Worm (Caenorhabditis elegans) whole organism, young adult: ENCODE results near the gene C54C6.11.

Source experiments
- B0019.2 ChIP-seq: fragments of 200-800 bp; sonication (Bioruptor generic); conservative IDR thresholded peaks from 2 replicates; pipeline ENCODE4 v1.3.6; 2022; ENCODE audit warnings: missing genetic modification reagents, missing genetic modification characterization, missing compliant biosample characterization
- B0035.1 ChIP-seq: sonication (generic microtip); optimal IDR thresholded peaks from 2 replicates; lab custom pipeline; 2016; ENCODE audit warnings: missing genetic modification characterization, mild to moderate bottlenecking, missing compliant biosample characterization, missing genotype, missing genetic modification reagents
- C06A6.2 ChIP-seq: fragments of 200-800 bp; sonication (Bioruptor generic); conservative IDR thresholded peaks from 2 replicates; pipeline ENCODE4 v1.3.6; 2022; ENCODE audit warnings: missing genetic modification characterization, missing compliant biosample characterization
- C17E4.6 ChIP-seq: fragments of 200-800 bp; sonication (Bioruptor generic); IDR thresholded peaks from 2 replicates; pipeline ENCODE4 v1.3.6; 2022; ENCODE audit warnings: missing genetic modification reagents, missing genetic modification characterization, missing compliant biosample characterization
- F33H1.4 ChIP-seq: fragments of 200-800 bp; sonication (Bioruptor generic); IDR thresholded peaks from 2 replicates; pipeline ENCODE4 v1.3.6; 2022; ENCODE audit warnings: missing genetic modification reagents, missing genetic modification characterization, missing compliant biosample characterization
- F37B4.10 ChIP-seq: fragments of 200-800 bp; sonication (Bioruptor generic); IDR thresholded peaks from 2 replicates; pipeline ENCODE4 v1.3.6; 2022; ENCODE audit warnings: missing genetic modification characterization, missing compliant biosample characterization
- F39B2.1 ChIP-seq: fragments of 200-800 bp; sonication (Bioruptor generic); IDR thresholded peaks from 2 replicates; pipeline ENCODE4 v1.3.6; 2022; ENCODE audit warnings: missing genetic modification reagents, missing genetic modification characterization, missing compliant biosample characterization
- F55B11.4 ChIP-seq: sonication (generic microtip); optimal IDR thresholded peaks from 2 replicates; lab custom pipeline; 2016; ENCODE audit warnings: missing compliant biosample characterization, missing genetic modification characterization, borderline replicate concordance; ENCODE audit not compliant: insufficient read depth
- F57C9.4 ChIP-seq: sonication (generic microtip); optimal IDR thresholded peaks from 2 replicates; lab custom pipeline; 2017; ENCODE audit warnings: mild to moderate bottlenecking, missing genetic modification characterization, missing compliant biosample characterization
- Y56A3A.18 ChIP-seq: fragments of 200-800 bp; sonication (Bioruptor generic); IDR thresholded peaks from 2 replicates; pipeline ENCODE4 v1.3.6; 2022; ENCODE audit warnings: missing genetic modification reagents, missing genetic modification characterization, missing compliant biosample characterization
- Y95B8A.8 ChIP-seq: fragments of 200-800 bp; sonication (Bioruptor generic); IDR thresholded peaks from 2 replicates; pipeline ENCODE4 v1.3.6; 2022; ENCODE audit warnings: missing genetic modification reagents, missing genetic modification characterization, missing compliant biosample characterization
- ZK185.1 ChIP-seq: sonication (generic microtip); optimal IDR thresholded peaks from 2 replicates; lab custom pipeline; 2016; ENCODE audit warnings: mild to moderate bottlenecking, missing genetic modification characterization, missing compliant biosample characterization; ENCODE audit not compliant: poor library complexity, severe bottlenecking
- attf-5 ChIP-seq: fragments of 200-800 bp; sonication (Bioruptor generic); optimal IDR thresholded peaks from 2 replicates; lab custom pipeline; 2018; ENCODE audit warnings: mild to moderate bottlenecking, missing genetic modification characterization, missing compliant biosample characterization
- attf-6 ChIP-seq: fragments of 200-800 bp; sonication (Bioruptor generic); IDR thresholded peaks from 2 replicates; pipeline ENCODE4 v1.3.6; 2022; ENCODE audit warnings: missing genetic modification reagents, missing genetic modification characterization, missing compliant biosample characterization
- bed-2 ChIP-seq: fragments of 200-800 bp; sonication (Bioruptor generic); IDR thresholded peaks from 2 replicates; pipeline ENCODE4 v1.3.6; 2022; ENCODE audit warnings: missing genetic modification reagents, missing genetic modification characterization, missing compliant biosample characterization
- ccch-3 ChIP-seq: fragments of 200-800 bp; sonication (Bioruptor generic); optimal IDR thresholded peaks from 2 replicates; lab custom pipeline; 2018; ENCODE audit warnings: mild to moderate bottlenecking, missing genetic modification characterization, missing compliant biosample characterization
- cebp-1 ChIP-seq, 2 experiments: fragments of 200-800 bp in 1 of 2; sonication (Bioruptor generic) in 1 of 2; sonication (generic microtip) in 1 of 2; IDR thresholded peaks in 1 of 2; optimal IDR thresholded peaks in 1 of 2; 2 replicates each; pipeline versions ENCODE4 v1.3.6 to Lab custom; 2017 to 2022; ENCODE audit warnings: missing compliant biosample characterization in 2 of 2, missing genetic modification characterization in 2 of 2, mild to moderate bottlenecking in 1 of 2, missing genetic modification reagents in 1 of 2, moderate library complexity in 1 of 2
- ceh-79 ChIP-seq: sonication (generic microtip); optimal IDR thresholded peaks from 2 replicates; lab custom pipeline; 2017; ENCODE audit warnings: mild to moderate bottlenecking, missing genetic modification characterization, missing compliant biosample characterization
- chd-7 ChIP-seq: sonication (generic microtip); optimal IDR thresholded peaks from 2 replicates; lab custom pipeline; 2016; ENCODE audit warnings: mild to moderate bottlenecking, missing genetic modification characterization, moderate library complexity, missing compliant biosample characterization
- die-1 ChIP-seq: sonication (generic microtip); optimal IDR thresholded peaks from 2 replicates; lab custom pipeline; 2016; ENCODE audit warnings: missing genotype, mild to moderate bottlenecking, missing genetic modification characterization, missing compliant biosample characterization
- egl-44 ChIP-seq: fragments of 200-800 bp; sonication (Bioruptor generic); IDR thresholded peaks from 2 replicates; pipeline ENCODE4 v1.3.6; 2022; ENCODE audit warnings: missing genetic modification reagents, missing genetic modification characterization, missing compliant biosample characterization
- ets-4 ChIP-seq: fragments of 200-800 bp; sonication (Bioruptor generic); optimal IDR thresholded peaks from 2 replicates; lab custom pipeline; 2018; ENCODE audit warnings: mild to moderate bottlenecking, missing genetic modification characterization, missing compliant biosample characterization
- fkh-3 ChIP-seq: sonication (generic microtip); optimal IDR thresholded peaks from 2 replicates; lab custom pipeline; 2016; ENCODE audit warnings: mild to moderate bottlenecking, missing genetic modification characterization, missing compliant biosample characterization
- hlh-26 ChIP-seq: fragments of 200-800 bp; sonication (Bioruptor generic); conservative IDR thresholded peaks from 2 replicates; pipeline ENCODE4 v1.3.6; 2022; ENCODE audit warnings: missing genetic modification reagents, missing genetic modification characterization, missing compliant biosample characterization
- hrde-1 ChIP-seq: sonication (generic microtip); optimal IDR thresholded peaks from 2 replicates; lab custom pipeline; 2016; ENCODE audit warnings: missing genetic modification characterization, mild to moderate bottlenecking, missing compliant biosample characterization, moderate library complexity, missing genotype, missing genetic modification reagents, borderline replicate concordance
- lin-40 ChIP-seq: sonication (generic microtip); optimal IDR thresholded peaks from 2 replicates; lab custom pipeline; 2016; ENCODE audit warnings: missing genetic modification characterization, mild to moderate bottlenecking, missing compliant biosample characterization, missing genotype, missing genetic modification reagents
- lin-54 ChIP-seq: fragments of 200-800 bp; sonication (Bioruptor generic); optimal IDR thresholded peaks from 2 replicates; lab custom pipeline; 2018; ENCODE audit warnings: mild to moderate bottlenecking, missing genetic modification characterization, missing compliant biosample characterization
- lsl-1 ChIP-seq: fragments of 200-800 bp; sonication (Bioruptor generic); optimal IDR thresholded peaks from 2 replicates; lab custom pipeline; 2018; ENCODE audit warnings: mild to moderate bottlenecking, missing genetic modification characterization, moderate library complexity, missing compliant biosample characterization
- madf-6 ChIP-seq: fragments of 200-800 bp; sonication (Bioruptor generic); IDR thresholded peaks from 2 replicates; pipeline ENCODE4 v1.3.6; 2022; ENCODE audit warnings: missing genetic modification reagents, missing genetic modification characterization, missing compliant biosample characterization
- mcd-1 ChIP-seq: fragments of 200-800 bp; sonication (Bioruptor generic); IDR thresholded peaks from 2 replicates; pipeline ENCODE4 v1.3.6; 2022; ENCODE audit warnings: missing genetic modification reagents, missing genetic modification characterization, missing compliant biosample characterization
- nfya-2 ChIP-seq: fragments of 200-800 bp; sonication (Bioruptor generic); IDR thresholded peaks from 2 replicates; pipeline ENCODE4 v1.3.6; 2022; ENCODE audit warnings: missing genetic modification reagents, missing genetic modification characterization, missing compliant biosample characterization
- nfyb-1 ChIP-seq: fragments of 200-800 bp; sonication (Bioruptor generic); IDR thresholded peaks from 2 replicates; pipeline ENCODE4 v1.3.6; 2022; ENCODE audit warnings: missing genetic modification reagents, missing genetic modification characterization, missing compliant biosample characterization
- nhr-179 ChIP-seq: sonication (generic microtip); optimal IDR thresholded peaks from 2 replicates; lab custom pipeline; 2016; ENCODE audit warnings: mild to moderate bottlenecking, missing genetic modification characterization, missing compliant biosample characterization
- pbrm-1 ChIP-seq: fragments of 200-800 bp; sonication (Bioruptor generic); IDR thresholded peaks from 2 replicates; pipeline ENCODE4 v1.3.6; 2022; ENCODE audit warnings: missing genetic modification reagents, missing genetic modification characterization, missing compliant biosample characterization
- rcor-1 ChIP-seq: fragments of 200-800 bp; sonication (Bioruptor generic); IDR thresholded peaks from 2 replicates; pipeline ENCODE4 v1.3.6; 2022; ENCODE audit warnings: missing genetic modification reagents, missing genetic modification characterization, missing compliant biosample characterization
- rec-8 ChIP-seq, 2 experiments: sonication (generic microtip); optimal IDR thresholded peaks; 2 replicates each; lab custom pipeline; 2016; ENCODE audit warnings: mild to moderate bottlenecking in 2 of 2, missing genetic modification characterization in 2 of 2, missing genetic modification reagents in 2 of 2, missing genotype in 2 of 2, missing biosample characterization in 1 of 2, missing compliant biosample characterization in 1 of 2, moderate library complexity in 1 of 2
- sdz-38 ChIP-seq: sonication (generic microtip); optimal IDR thresholded peaks from 2 replicates; lab custom pipeline; 2016; ENCODE audit warnings: missing genotype, missing genetic modification characterization, missing compliant biosample characterization
- sea-2 ChIP-seq: fragments of 200-800 bp; sonication (Bioruptor generic); IDR thresholded peaks from 2 replicates; pipeline ENCODE4 v1.3.6; 2022; ENCODE audit warnings: missing genetic modification characterization, missing compliant biosample characterization
- snpc-1.3 ChIP-seq: sonication (generic microtip); optimal IDR thresholded peaks from 2 replicates; lab custom pipeline; 2017; ENCODE audit warnings: missing genetic modification characterization, mild to moderate bottlenecking, missing compliant biosample characterization, antibody characterized with exemption, moderate library complexity, missing genotype, missing genetic modification reagents; ENCODE audit not compliant: insufficient read depth
- snpc-3.4 ChIP-seq: sonication (generic microtip); optimal IDR thresholded peaks from 2 replicates; lab custom pipeline; 2017; ENCODE audit warnings: missing genetic modification characterization, mild to moderate bottlenecking, missing compliant biosample characterization, antibody characterized with exemption, moderate library complexity, missing genotype, missing genetic modification reagents
- somi-1 ChIP-seq: fragments of 200-800 bp; sonication (Bioruptor generic); optimal IDR thresholded peaks from 2 replicates; lab custom pipeline; 2018; ENCODE audit warnings: mild to moderate bottlenecking, missing genetic modification characterization, missing compliant biosample characterization
- unc-62 ChIP-seq: fragments of 150-350 bp; optimal IDR thresholded peaks from 2 replicates; lab custom pipeline; 2014; ENCODE audit warnings: missing biosample characterization, missing genetic modification reagents, missing genetic modification characterization
- xnd-1 ChIP-seq: sonication (generic microtip); optimal IDR thresholded peaks from 2 replicates; lab custom pipeline; 2016; ENCODE audit warnings: missing genotype, missing genetic modification reagents, missing genetic modification characterization, missing compliant biosample characterization
- zfh-2 ChIP-seq: fragments of 200-800 bp; sonication (Bioruptor generic); conservative IDR thresholded peaks from 2 replicates; pipeline ENCODE4 v1.3.6; 2022; ENCODE audit warnings: missing genetic modification reagents, missing genetic modification characterization, missing compliant biosample characterization
- ztf-18 ChIP-seq: sonication (generic microtip); optimal IDR thresholded peaks from 2 replicates; lab custom pipeline; 2016; ENCODE audit warnings: missing genotype, mild to moderate bottlenecking, missing genetic modification characterization, missing compliant biosample characterization
- ztf-26 ChIP-seq: sonication (generic microtip); optimal IDR thresholded peaks from 2 replicates; lab custom pipeline; 2017; ENCODE audit warnings: missing genetic modification characterization, missing compliant biosample characterization
- ztf-28 ChIP-seq: fragments of 200-800 bp; sonication (Bioruptor generic); IDR thresholded peaks from 2 replicates; pipeline ENCODE4 v1.3.6; 2022; ENCODE audit warnings: missing genetic modification reagents, missing genetic modification characterization, missing compliant biosample characterization
- ztf-3 ChIP-seq: fragments of 200-800 bp; sonication (Bioruptor generic); optimal IDR thresholded peaks from 2 replicates; lab custom pipeline; 2018; ENCODE audit warnings: mild to moderate bottlenecking, missing genetic modification characterization, missing compliant biosample characterization

Gene C54C6.11

ce11 chrIII:3499850-3500249, 48.3 kb upstream of the C54C6.11 start (continued):
- no peak for TF ChIP-seq nhr-179 (tag; lab: Kevin White, UChicago)
- no peak for TF ChIP-seq attf-6
- no peak for TF ChIP-seq somi-1
- no peak for TF ChIP-seq C06A6.2 (GFP tag; lab: Robert Waterston, UW)
- TF ChIP-seq Y95B8A.8 (GFP tag; lab: Robert Waterston, UW), result no peak
- TF ChIP-seq B0019.2 (GFP tag; lab: Robert Waterston, UW), result no peak
- TF ChIP-seq ztf-18 (tag; lab: Kevin White, UChicago), result peak; percentile 18
- TF ChIP-seq sea-2, result no peak
- TF ChIP-seq snpc-1.3 (tag; lab: Kevin White, UChicago), result no peak
- peak; percentile 12 for TF ChIP-seq attf-5 (GFP tag; lab: Kevin White, UChicago)
- peak; percentile 10 for TF ChIP-seq lsl-1 (GFP tag; lab: Kevin White, UChicago)
- no peak for TF ChIP-seq lin-40 (tag; lab: Kevin White, UChicago)
- TF ChIP-seq sdz-38 (tag; lab: Kevin White, UChicago), result no peak
- 0 out of 2 replicates have a peak, but pooled peaks have one; percentile 35 for TF ChIP-seq bed-2 (GFP tag; lab: Robert Waterston, UW)
- TF ChIP-seq ccch-3 (GFP tag; lab: Kevin White, UChicago), result no peak
- no peak for TF ChIP-seq ZK185.1
- no peak for TF ChIP-seq ztf-26 (tag; lab: Kevin White, UChicago)
- TF ChIP-seq F37B4.10 (GFP tag; lab: Robert Waterston, UW), result no peak
- no peak for TF ChIP-seq hlh-26
- TF ChIP-seq xnd-1 (tag; lab: Kevin White, UChicago), result no peak
- TF ChIP-seq ets-4 (GFP tag; lab: Kevin White, UChicago), result no peak
- TF ChIP-seq nfyb-1 (GFP tag; lab: Robert Waterston, UW), result no peak
- TF ChIP-seq ztf-3 (GFP tag; lab: Kevin White, UChicago), result no peak
- TF ChIP-seq egl-44 (GFP tag; lab: Robert Waterston, UW), result no peak
- TF ChIP-seq C17E4.6 (GFP tag; lab: Robert Waterston, UW), result no peak
- peak; percentile 11 for TF ChIP-seq lin-54 (GFP tag; lab: Kevin White, UChicago)
- peak; percentile 65 for TF ChIP-seq mcd-1 (GFP tag; lab: Robert Waterston, UW)
- no peak for TF ChIP-seq rcor-1
- TF ChIP-seq unc-62, result no peak
- no peak for TF ChIP-seq snpc-3.4 (tag; lab: Kevin White, UChicago)
- no peak for TF ChIP-seq fkh-3 (tag; lab: Kevin White, UChicago)
- TF ChIP-seq rec-8 (tag; optimal IDR thresholded peaks at IDR 0.05; lab: Kevin White, UChicago), result no peak
- peak; percentile 18 for TF ChIP-seq chd-7 (tag; lab: Kevin White, UChicago)
- TF ChIP-seq madf-6 (GFP tag; lab: Robert Waterston, UW), result peak; percentile 41
- no peak for TF ChIP-seq F57C9.4 (tag; lab: Kevin White, UChicago)
- TF ChIP-seq F55B11.4 (tag; lab: Kevin White, UChicago), result no peak
- no peak for TF ChIP-seq die-1 (tag; lab: Kevin White, UChicago)
- no peak for TF ChIP-seq Y56A3A.18 (GFP tag; lab: Robert Waterston, UW)
- TF ChIP-seq ztf-28 (GFP tag; lab: Robert Waterston, UW), result peak; percentile 74; the same call in 1 of the 2 replicates
- no peak for TF ChIP-seq hrde-1 (tag; lab: Kevin White, UChicago)
- 0 out of 2 replicates have a peak, but pooled peaks have one; percentile 28 for TF ChIP-seq F33H1.4 (GFP tag; lab: Robert Waterston, UW)
- TF ChIP-seq nfya-2 (GFP tag; lab: Robert Waterston, UW), result no peak
- peak; percentile 22; the same call in 1 of the 2 replicates for TF ChIP-seq pbrm-1
- no peak for TF ChIP-seq zfh-2
- no peak for TF ChIP-seq B0035.1 (tag; lab: Kevin White, UChicago)
- TF ChIP-seq cebp-1 (GFP tag; IDR thresholded peaks at IDR 0.05; lab: Robert Waterston, UW), result no peak
- TF ChIP-seq cebp-1 (tag; optimal IDR thresholded peaks at IDR 0.05; lab: Kevin White, UChicago), result peak; percentile 25
- TF ChIP-seq ceh-79 (tag; lab: Kevin White, UChicago), result no peak
- TF ChIP-seq F39B2.1 (GFP tag; lab: Robert Waterston, UW), result no peak
